Worm (Caenorhabditis elegans) whole organism, early embryonic: ENCODE data around the gene rabr-1.

Source experiments
- B0310.2 ChIP-seq: sonication (generic microtip); optimal IDR thresholded peaks from 2 replicates; lab custom pipeline; 2016; ENCODE audit warnings: mild to moderate bottlenecking, missing genetic modification characterization, missing compliant biosample characterization
- F13C5.2 ChIP-seq: sonication (generic microtip); optimal IDR thresholded peaks from 2 replicates; lab custom pipeline; 2017; ENCODE audit warnings: mild to moderate bottlenecking, missing genetic modification characterization, inconsistent platforms, missing compliant biosample characterization
- aly-1 ChIP-seq: sonication (generic microtip); optimal IDR thresholded peaks from 2 replicates; lab custom pipeline; 2016; ENCODE audit warnings: missing genetic modification characterization, missing compliant biosample characterization
- ama-1 ChIP-seq: fragments of 150-350 bp; optimal IDR thresholded peaks from 2 replicates; lab custom pipeline; 2014
- ceh-13 ChIP-seq: fragments of 200-800 bp; sonication (Bioruptor generic); optimal IDR thresholded peaks from 2 replicates; lab custom pipeline; 2018; ENCODE audit warnings: mild to moderate bottlenecking, missing genetic modification characterization, missing compliant biosample characterization
- ceh-36 ChIP-seq: sonication (generic microtip); optimal IDR thresholded peaks from 2 replicates; lab custom pipeline; 2016; ENCODE audit warnings: missing genetic modification characterization, inconsistent platforms, missing compliant biosample characterization
- ets-7 ChIP-seq: sonication (generic microtip); optimal IDR thresholded peaks from 2 replicates; lab custom pipeline; 2016; ENCODE audit warnings: missing genotype, missing genetic modification characterization, missing compliant biosample characterization
- flt-1 ChIP-seq: fragments of 200-800 bp; sonication (Bioruptor generic); IDR thresholded peaks from 2 replicates; pipeline ENCODE4 v1.3.6; 2022; ENCODE audit warnings: missing genetic modification characterization, missing compliant biosample characterization
- hmbx-1 ChIP-seq: sonication (generic microtip); optimal IDR thresholded peaks from 2 replicates; lab custom pipeline; 2016; ENCODE audit warnings: mild to moderate bottlenecking, missing genetic modification characterization, missing compliant biosample characterization
- hmg-4 ChIP-seq: fragments of 200-800 bp; sonication (Bioruptor generic); optimal IDR thresholded peaks from 2 replicates; lab custom pipeline; 2018; ENCODE audit warnings: mild to moderate bottlenecking, missing genetic modification characterization, missing compliant biosample characterization
- hnd-1 ChIP-seq: sonication (generic microtip); optimal IDR thresholded peaks from 2 replicates; lab custom pipeline; 2016; ENCODE audit warnings: missing genetic modification characterization, missing compliant biosample characterization
- pes-1 ChIP-seq: fragments of 200-800 bp; sonication (Bioruptor generic); IDR thresholded peaks from 2 replicates; pipeline ENCODE4 v1.3.6; 2022; ENCODE audit warnings: missing genetic modification reagents, missing genetic modification characterization, missing compliant biosample characterization
- scrt-1 ChIP-seq: fragments of 200-800 bp; sonication (Bioruptor generic); IDR thresholded peaks from 2 replicates; pipeline ENCODE4 v1.3.6; 2022; ENCODE audit warnings: missing genetic modification characterization, missing compliant biosample characterization
- sea-1 ChIP-seq: fragments of 200-800 bp; sonication (Bioruptor generic); conservative IDR thresholded peaks from 2 replicates; pipeline ENCODE4 v1.3.6; 2022; ENCODE audit warnings: missing genetic modification characterization, missing compliant biosample characterization
- tbx-11 ChIP-seq: fragments of 200-800 bp; sonication (Bioruptor generic); IDR thresholded peaks from 2 replicates; pipeline ENCODE4 v1.3.6; 2022; ENCODE audit warnings: missing genetic modification characterization, missing compliant biosample characterization
- tbx-37 ChIP-seq: fragments of 200-800 bp; sonication (Bioruptor generic); conservative IDR thresholded peaks from 2 replicates; pipeline ENCODE4 v1.3.6; 2022; ENCODE audit warnings: missing genetic modification reagents, missing genetic modification characterization, missing compliant biosample characterization
- tra-4 ChIP-seq: sonication (generic microtip); optimal IDR thresholded peaks from 2 replicates; lab custom pipeline; 2017; ENCODE audit warnings: missing genetic modification characterization, missing compliant biosample characterization

The rabr-1 gene

ce11 chrX:2457461-2457860 is 38.5 kb upstream of the rabr-1 start:
- no peak for TF ChIP-seq tra-4
- no peak for TF ChIP-seq ets-7
- TF ChIP-seq ama-1: no peak
- no peak for TF ChIP-seq hmbx-1 (tag; lab: Kevin White, UChicago)
- TF ChIP-seq flt-1: no peak
- no peak for TF ChIP-seq pes-1 (GFP tag; lab: Robert Waterston, UW)
- TF ChIP-seq hnd-1 (tag; lab: Kevin White, UChicago): no peak
- no peak for TF ChIP-seq ceh-36 (tag; lab: Kevin White, UChicago)
- TF ChIP-seq scrt-1 (GFP tag; lab: Robert Waterston, UW): no peak

- TF ChIP-seq F13C5.2 (tag; lab: Kevin White, UChicago) (no peak), ceh-36 (tag; lab: Kevin White, UChicago) (no peak), hmbx-1 (tag; lab: Kevin White, UChicago) (no peak), scrt-1 (GFP tag; lab: Robert Waterston, UW) (no peak), hmg-4 (GFP tag; lab: Kevin White, UChicago) (no peak), flt-1 (no peak), tbx-11 (no peak), sea-1 (GFP tag; lab: Robert Waterston, UW) (no peak), tra-4 (no peak), tbx-37 (no peak), ets-7 (no peak), aly-1 (tag; lab: Kevin White, UChicago) (no peak), ceh-13 (GFP tag; lab: Kevin White, UChicago) (no peak), B0310.2 (tag; lab: Kevin White, UChicago) (no peak), hnd-1 (tag; lab: Kevin White, UChicago) (no peak), pes-1 (GFP tag; lab: Robert Waterston, UW) (no peak)
Observed at ce11 chrX:2459793-2460192, 36.2 kb upstream of the rabr-1 start, which contains the start of gene fox-1. Gene fox-1, minus strand, starts transcription at chrX:2459893.

- no peak for TF ChIP-seq tra-4
Observed at ce11 chrX:2461742-2462141, 34.2 kb upstream of the rabr-1 start.

ce11 chrX:2464064-2464463 is 31.9 kb upstream of the rabr-1 start:
- no peak for TF ChIP-seq aly-1 (tag; lab: Kevin White, UChicago)
- TF ChIP-seq hmg-4 (GFP tag; lab: Kevin White, UChicago): no peak
- no peak for TF ChIP-seq scrt-1 (GFP tag; lab: Robert Waterston, UW)
- no peak for TF ChIP-seq tbx-37
- no peak for TF ChIP-seq pes-1 (GFP tag; lab: Robert Waterston, UW)
- TF ChIP-seq ama-1: no peak

DNA sequence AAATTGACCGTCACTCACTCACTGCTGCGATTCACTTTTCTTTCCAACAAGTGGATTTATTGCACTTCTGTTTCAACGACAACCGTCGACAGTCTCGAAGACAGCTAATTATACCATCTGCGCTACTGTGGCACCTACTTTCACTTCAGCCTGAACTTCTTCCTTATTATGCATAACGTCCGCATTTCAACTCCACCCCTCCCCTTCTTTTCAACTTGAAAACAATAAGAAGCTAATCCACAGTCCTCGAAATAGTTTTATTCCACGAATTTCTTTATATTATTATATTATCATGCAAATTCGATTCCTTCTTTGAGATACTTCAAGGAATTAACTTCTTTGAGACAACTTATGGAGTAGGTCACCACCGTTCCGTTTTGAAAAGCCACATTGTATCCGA is 24.7 kb upstream of the rabr-1 start, which contains the start of gene R04B3.1:
TSS of gene R04B3.1 (minus strand) at position 101 of the 400 bp plus-strand sequence.
- no peak for TF ChIP-seq pes-1 (GFP tag; lab: Robert Waterston, UW)
- TF ChIP-seq tbx-37: no peak
- no peak for TF ChIP-seq ets-7
- TF ChIP-seq ceh-13 (GFP tag; lab: Kevin White, UChicago): no peak
- no peak for TF ChIP-seq tra-4
- no peak for TF ChIP-seq scrt-1 (GFP tag; lab: Robert Waterston, UW)
- no peak for TF ChIP-seq B0310.2 (tag; lab: Kevin White, UChicago)
- TF ChIP-seq flt-1: no peak
- no peak for TF ChIP-seq hmg-4 (GFP tag; lab: Kevin White, UChicago)
- TF ChIP-seq aly-1 (tag; lab: Kevin White, UChicago): no peak
- no peak for TF ChIP-seq F13C5.2 (tag; lab: Kevin White, UChicago)
- no peak for TF ChIP-seq hnd-1 (tag; lab: Kevin White, UChicago)
- no peak for TF ChIP-seq sea-1 (GFP tag; lab: Robert Waterston, UW)
- no peak for TF ChIP-seq ama-1
- no peak for TF ChIP-seq tbx-11
- no peak for TF ChIP-seq hmbx-1 (tag; lab: Kevin White, UChicago)
- TF ChIP-seq ceh-36 (tag; lab: Kevin White, UChicago): no peak

ce11 chrX:2473618-2474017 is 22.4 kb upstream of the rabr-1 start, which contains the start of gene R04B3.2:
Gene R04B3.2, minus strand, starts transcription at chrX:2473718.
- no peak for TF ChIP-seq sea-1 (GFP tag; lab: Robert Waterston, UW)
- no peak for TF ChIP-seq hnd-1 (tag; lab: Kevin White, UChicago)
- TF ChIP-seq F13C5.2 (tag; lab: Kevin White, UChicago): no peak
- no peak for TF ChIP-seq ama-1
- TF ChIP-seq hmbx-1 (tag; lab: Kevin White, UChicago): no peak
- no peak for TF ChIP-seq aly-1 (tag; lab: Kevin White, UChicago)
- no peak for TF ChIP-seq tbx-37
- no peak for TF ChIP-seq pes-1 (GFP tag; lab: Robert Waterston, UW)
- TF ChIP-seq scrt-1 (GFP tag; lab: Robert Waterston, UW): no peak
- TF ChIP-seq B0310.2 (tag; lab: Kevin White, UChicago): no peak

- no peak for TF ChIP-seq hmbx-1 (tag; lab: Kevin White, UChicago)
- TF ChIP-seq tra-4: no peak
- TF ChIP-seq ceh-13 (GFP tag; lab: Kevin White, UChicago): no peak
- TF ChIP-seq pes-1 (GFP tag; lab: Robert Waterston, UW): no peak
- no peak for TF ChIP-seq ceh-36 (tag; lab: Kevin White, UChicago)
- no peak for TF ChIP-seq sea-1 (GFP tag; lab: Robert Waterston, UW)
- TF ChIP-seq F13C5.2 (tag; lab: Kevin White, UChicago): no peak
- TF ChIP-seq flt-1: no peak
- no peak for TF ChIP-seq scrt-1 (GFP tag; lab: Robert Waterston, UW)
- TF ChIP-seq ama-1: no peak
- no peak for TF ChIP-seq tbx-37
- no peak for TF ChIP-seq B0310.2 (tag; lab: Kevin White, UChicago)
Observed at ce11 chrX:2475873-2476272, 20.1 kb upstream of the rabr-1 start, which contains the start of gene R04B3.3. Gene R04B3.3, minus strand, starts transcription at chrX:2475973.

- TF ChIP-seq tbx-11 (no peak), tbx-37 (no peak), ama-1 (no peak), aly-1 (tag; lab: Kevin White, UChicago) (no peak), sea-1 (GFP tag; lab: Robert Waterston, UW) (no peak), flt-1 (no peak), scrt-1 (GFP tag; lab: Robert Waterston, UW) (no peak)
Observed at ce11 chrX:2478823-2479222, 17.2 kb upstream of the rabr-1 start, which contains the start of gene K02E10.5. Gene K02E10.5, minus strand, starts transcription at chrX:2478923.
